Fruit fly (Drosophila melanogaster) whole organism, wandering third instar larva: ENCODE measurements around the gene Strump.

Experiments used
- Abd-B ChIP-seq: fragments of >200 bp; optimal IDR thresholded peaks from 2 replicates; lab custom pipeline; 2017; ENCODE audit warnings: missing biosample characterization, missing genetic modification characterization
- CG32264 ChIP-seq: fragments of 200-800 bp; sonication (Bioruptor generic); optimal IDR thresholded peaks from 2 replicates; lab custom pipeline; 2016; ENCODE audit warnings: missing biosample characterization, missing genetic modification characterization
- CG9705 ChIP-seq: fragments of 200-800 bp; sonication (Bioruptor generic); optimal IDR thresholded peaks from 2 replicates; lab custom pipeline; 2018; ENCODE audit warnings: missing biosample characterization, mild to moderate bottlenecking, missing genetic modification characterization
- CrebA ChIP-seq: fragments of 200-800 bp; sonication (Bioruptor generic); optimal IDR thresholded peaks from 2 replicates; lab custom pipeline; 2016; ENCODE audit warnings: missing biosample characterization, mild to moderate bottlenecking, missing genetic modification characterization, borderline replicate concordance
- Dfd ChIP-seq: fragments of >200 bp; optimal IDR thresholded peaks from 2 replicates; lab custom pipeline; 2017; ENCODE audit warnings: missing biosample characterization, missing genetic modification characterization
- Dif ChIP-seq: fragments of 200-275, 200-300 bp; sonication (Bioruptor generic); optimal IDR thresholded peaks from 2 replicates; lab custom pipeline; 2018; ENCODE audit warnings: missing biosample characterization, missing genetic modification characterization; ENCODE audit not compliant: partially characterized antibody
- GATAd ChIP-seq: sonication (Bioruptor generic); optimal IDR thresholded peaks from 2 replicates; lab custom pipeline; 2016; ENCODE audit warnings: missing biosample characterization, missing genetic modification characterization
- HLH106 ChIP-seq: fragments of 200-800 bp; optimal IDR thresholded peaks from 3 replicates; lab custom pipeline; 2019; ENCODE audit warnings: missing biosample characterization, mild to moderate bottlenecking, missing genetic modification characterization, moderate library complexity
- Hnf4 ChIP-seq: fragments of 200-800 bp; sonication (Bioruptor generic); optimal IDR thresholded peaks from 2 replicates; lab custom pipeline; 2016; ENCODE audit warnings: missing biosample characterization, mild to moderate bottlenecking, missing genetic modification characterization
- Hr78 ChIP-seq: fragments of >200 bp; optimal IDR thresholded peaks from 2 replicates; lab custom pipeline; 2017; ENCODE audit warnings: missing biosample characterization, missing genetic modification characterization
- Hr83 ChIP-seq: fragments of 200-300 bp; sonication (Bioruptor generic); optimal IDR thresholded peaks from 2 replicates; lab custom pipeline; 2016; ENCODE audit warnings: missing biosample characterization, mild to moderate bottlenecking, missing genetic modification characterization, moderate library complexity; ENCODE audit not compliant: poor library complexity, severe bottlenecking
- Jra ChIP-seq: sonication (Bioruptor generic); optimal IDR thresholded peaks from 2 replicates; lab custom pipeline; 2016; ENCODE audit warnings: missing biosample characterization, missing genetic modification characterization
- Mio ChIP-seq: sonication (Bioruptor generic); optimal IDR thresholded peaks from 2 replicates; lab custom pipeline; 2016; ENCODE audit warnings: missing biosample characterization, missing genetic modification characterization
- Myc ChIP-seq: fragments of >200 bp; optimal IDR thresholded peaks from 2 replicates; lab custom pipeline; 2017
- N ChIP-seq: fragments of >200 bp; optimal IDR thresholded peaks from 2 replicates; lab custom pipeline; 2018; ENCODE audit warnings: missing biosample characterization, missing external identifiers, missing genetic modification characterization
- OdsH ChIP-seq: fragments of 200-800 bp; sonication (Bioruptor generic); optimal IDR thresholded peaks from 2 replicates; lab custom pipeline; 2016; ENCODE audit warnings: missing biosample characterization, mild to moderate bottlenecking, missing genetic modification characterization
- Rel ChIP-seq, 2 experiments: fragments of 200-800 bp; sonication (Bioruptor generic) in 1 of 2; optimal IDR thresholded peaks; 2 replicates in 1 of 2; 3 replicates in 1 of 2; lab custom pipeline; 2016 to 2019; ENCODE audit warnings: mild to moderate bottlenecking in 2 of 2, missing biosample characterization in 2 of 2, missing genetic modification characterization in 2 of 2, moderate library complexity in 1 of 2
- Sp1 ChIP-seq: fragments of 200-800 bp; sonication (Bioruptor generic); optimal IDR thresholded peaks from 3 replicates; lab custom pipeline; 2019; ENCODE audit warnings: missing biosample characterization, mild to moderate bottlenecking, missing genetic modification characterization, moderate library complexity
- Vsx2 ChIP-seq: fragments of 200-300, 225-300 bp; sonication (Bioruptor generic); optimal IDR thresholded peaks from 2 replicates; lab custom pipeline; 2018; ENCODE audit warnings: missing biosample characterization, missing genetic modification characterization; ENCODE audit not compliant: partially characterized antibody
- br ChIP-seq: fragments of 200-800 bp; sonication (Bioruptor generic); optimal IDR thresholded peaks from 2 replicates; lab custom pipeline; 2016; ENCODE audit warnings: missing biosample characterization, missing genetic modification characterization
- brk ChIP-seq: fragments of 200-800 bp; sonication (Bioruptor generic); optimal IDR thresholded peaks from 2 replicates; lab custom pipeline; 2016; ENCODE audit warnings: missing biosample characterization, mild to moderate bottlenecking, missing genetic modification characterization
- dl ChIP-seq, 2 experiments: fragments of 175-275, 200-275 bp in 1 of 2; fragments of 200-275 bp in 1 of 2; sonication (Bioruptor generic); optimal IDR thresholded peaks; lab custom pipeline; 2018; ENCODE audit warnings: mild to moderate bottlenecking in 2 of 2, missing biosample characterization in 2 of 2, missing genetic modification characterization in 2 of 2, moderate library complexity in 2 of 2; ENCODE audit not compliant: partially characterized antibody in 2 of 2, insufficient read depth in 1 of 2
- dmrt93B ChIP-seq: fragments of 200-800 bp; sonication (Bioruptor generic); optimal IDR thresholded peaks from 2 replicates; lab custom pipeline; 2018; ENCODE audit warnings: missing biosample characterization, mild to moderate bottlenecking, missing genetic modification characterization
- ey ChIP-seq: fragments of 200-800 bp; sonication (Bioruptor generic); optimal IDR thresholded peaks from 2 replicates; lab custom pipeline; 2016; ENCODE audit warnings: missing biosample characterization, missing genetic modification characterization
- foxo ChIP-seq, 2 experiments: fragments of 200-800 bp; sonication (Bioruptor generic); optimal IDR thresholded peaks; 2 replicates in 1 of 2; 3 replicates in 1 of 2; lab custom pipeline; 2016 to 2017; ENCODE audit warnings: missing biosample characterization in 2 of 2, missing genetic modification characterization in 2 of 2
- fru ChIP-seq: fragments of 200-800 bp; sonication (Bioruptor generic); optimal IDR thresholded peaks from 3 replicates; lab custom pipeline; 2016; ENCODE audit warnings: missing biosample characterization, mild to moderate bottlenecking, missing genetic modification characterization
- h ChIP-seq: fragments of 200-800 bp; sonication (Bioruptor generic); optimal IDR thresholded peaks from 3 replicates; lab custom pipeline; 2016; ENCODE audit warnings: missing biosample characterization, mild to moderate bottlenecking, missing genetic modification characterization
- jim ChIP-seq: fragments of 175-275, 200-325 bp; sonication (Bioruptor generic); optimal IDR thresholded peaks from 2 replicates; lab custom pipeline; 2016; ENCODE audit warnings: missing biosample characterization, mild to moderate bottlenecking, missing genetic modification characterization
- lola ChIP-seq: fragments of >200 bp; optimal IDR thresholded peaks from 2 replicates; lab custom pipeline; 2017; ENCODE audit warnings: missing biosample characterization, missing genetic modification characterization
- psq ChIP-seq: fragments of 200-800 bp; sonication (Bioruptor generic); optimal IDR thresholded peaks from 3 replicates; lab custom pipeline; 2017; ENCODE audit warnings: missing biosample characterization, mild to moderate bottlenecking, missing genetic modification characterization, moderate library complexity
- rgr ChIP-seq: fragments of 200-800 bp; sonication (Bioruptor generic); optimal IDR thresholded peaks from 3 replicates; lab custom pipeline; 2016; ENCODE audit warnings: missing biosample characterization, mild to moderate bottlenecking, missing genetic modification characterization
- sage ChIP-seq: fragments of 200-800 bp; sonication (Bioruptor generic); optimal IDR thresholded peaks from 2 replicates; lab custom pipeline; 2016; ENCODE audit warnings: missing biosample characterization, mild to moderate bottlenecking, missing genetic modification characterization
- sv ChIP-seq: fragments of 200-800 bp; sonication (Bioruptor generic); optimal IDR thresholded peaks from 3 replicates; lab custom pipeline; 2016; ENCODE audit warnings: missing biosample characterization, missing genetic modification characterization
- usp ChIP-seq: fragments of >200 bp; optimal IDR thresholded peaks from 2 replicates; lab custom pipeline; 2017; ENCODE audit warnings: missing biosample characterization, missing genetic modification characterization
- woc ChIP-seq: sonication (Bioruptor generic); optimal IDR thresholded peaks from 2 replicates; lab custom pipeline; 2016; ENCODE audit warnings: missing biosample characterization, mild to moderate bottlenecking, missing genetic modification characterization

The Strump gene

DNA sequence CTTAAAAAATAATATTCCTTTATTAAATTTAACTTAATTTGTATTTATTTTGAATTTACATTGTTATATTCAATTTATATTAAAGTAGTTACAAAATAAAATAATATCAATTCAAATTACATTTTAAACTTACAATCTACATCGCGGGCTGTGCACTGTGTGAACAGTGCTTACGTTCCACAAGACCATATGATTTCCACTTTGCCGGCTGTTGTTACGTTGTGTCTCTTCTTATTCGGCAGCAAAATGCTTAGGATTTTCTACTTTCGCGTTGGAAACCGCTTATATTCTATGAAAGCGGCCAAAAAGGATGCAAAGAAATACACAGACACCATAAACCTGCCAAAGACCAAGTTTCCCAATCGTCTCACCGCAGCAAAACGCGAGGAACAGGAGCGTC, 21.7 kb upstream of the Strump start, which contains the start of gene IleRS-m:
IleRS-m (plus strand) TSS at position 222 of the 400 bp plus-strand sequence.
- TF ChIP-seq Rel (GFP tag; optimal IDR thresholded peaks at IDR 0.05; lab: Kevin White, UChicago) (no peak), Rel (tag; optimal IDR thresholded peaks at IDR 0.05; lab: Kevin White, UChicago) (no peak), Myc (lab: Kevin White, UChicago) (peak; percentile 51)

DNA sequence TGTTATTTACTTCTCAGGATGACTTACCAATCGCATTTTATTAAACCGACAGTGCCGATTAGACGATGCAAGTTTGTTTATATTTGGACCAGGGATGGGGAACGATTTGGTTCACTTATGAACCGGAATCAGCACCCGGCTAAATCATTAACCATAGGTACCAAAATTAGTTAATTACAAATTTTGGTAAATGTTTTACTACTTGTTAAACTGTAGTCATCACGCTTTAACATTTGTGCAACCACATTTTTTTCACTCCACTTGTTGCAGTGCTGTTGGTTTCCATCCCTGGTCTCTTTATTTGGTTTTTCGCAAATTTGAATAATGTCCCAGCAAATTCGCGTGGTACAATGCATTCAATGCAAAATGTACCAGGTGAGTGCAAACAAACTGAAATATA, 16.3 kb upstream of the Strump start, which contains the start of the genes IntS9 and CG43295:
IntS9 (minus strand) TSS at position 100 of the 400 bp plus-strand sequence.
CG43295 (plus strand) TSS at position 325 of the 400 bp plus-strand sequence.
- peak; percentile 40 for TF ChIP-seq CG32264 (GFP tag; lab: Kevin White, UChicago)
- peak; percentile 92 for TF ChIP-seq ey (GFP tag; lab: Kevin White, UChicago)
- TF ChIP-seq Hr83 (GFP tag; lab: Kevin White, UChicago): peak; percentile 70
- no peak for TF ChIP-seq Vsx2 (GFP tag; lab: Kevin White, UChicago)
- no peak for TF ChIP-seq Sp1 (GFP tag; lab: Kevin White, UChicago)
- no peak for TF ChIP-seq Jra (GFP tag; lab: Kevin White, UChicago)
- TF ChIP-seq CG9705: no peak
- TF ChIP-seq dmrt93B (GFP tag; lab: Kevin White, UChicago): no peak
- TF ChIP-seq br: peak; percentile 91
- no peak for TF ChIP-seq fru (GFP tag; lab: Kevin White, UChicago)
- TF ChIP-seq jim (GFP tag; lab: Kevin White, UChicago): no peak
- no peak for TF ChIP-seq dl (GFP tag; optimal IDR thresholded peaks at IDR 0.05; lab: Kevin White, UChicago; ENCODE audit: insufficient read depth in 1 of 2, partially characterized antibody in 2 of 2)
- peak; percentile 74 for TF ChIP-seq psq (GFP tag; lab: Kevin White, UChicago)
- TF ChIP-seq usp (GFP tag; lab: Kevin White, UChicago): no peak
- TF ChIP-seq HLH106 (tag; lab: Kevin White, UChicago): peak; percentile 79
- TF ChIP-seq OdsH (GFP tag; lab: Kevin White, UChicago): peak; percentile 89
- TF ChIP-seq Mio (GFP tag; lab: Kevin White, UChicago): peak; percentile 32
- TF ChIP-seq Hr78 (GFP tag; lab: Kevin White, UChicago): no peak
- no peak for TF ChIP-seq CrebA
- TF ChIP-seq GATAd (GFP tag; lab: Kevin White, UChicago): peak; percentile 84
- no peak for TF ChIP-seq h (GFP tag; lab: Kevin White, UChicago)
- TF ChIP-seq Abd-B (GFP tag; lab: Kevin White, UChicago): no peak
- TF ChIP-seq Myc (lab: Kevin White, UChicago): peak; percentile 57
- no peak for TF ChIP-seq Hnf4 (GFP tag; lab: Kevin White, UChicago)
- no peak for TF ChIP-seq Dif (GFP tag; lab: Kevin White, UChicago)
- TF ChIP-seq sage (GFP tag; lab: Kevin White, UChicago): no peak
- no peak for TF ChIP-seq Rel (GFP tag; optimal IDR thresholded peaks at IDR 0.05; lab: Kevin White, UChicago)
- no peak for TF ChIP-seq Rel (tag; optimal IDR thresholded peaks at IDR 0.05; lab: Kevin White, UChicago)
- TF ChIP-seq lola: no peak
- no peak for TF ChIP-seq brk (GFP tag; lab: Kevin White, UChicago)
- TF ChIP-seq foxo (GFP tag; optimal IDR thresholded peaks at IDR 0.05; lab: Kevin White, UChicago): peak; percentile 66 to 94
- peak; percentile 88 for TF ChIP-seq sv (GFP tag; lab: Kevin White, UChicago)
- TF ChIP-seq rgr (GFP tag; lab: Kevin White, UChicago): no peak
- no peak for TF ChIP-seq woc (GFP tag; lab: Kevin White, UChicago)
- TF ChIP-seq Dfd (GFP tag; lab: Kevin White, UChicago): no peak

DNA sequence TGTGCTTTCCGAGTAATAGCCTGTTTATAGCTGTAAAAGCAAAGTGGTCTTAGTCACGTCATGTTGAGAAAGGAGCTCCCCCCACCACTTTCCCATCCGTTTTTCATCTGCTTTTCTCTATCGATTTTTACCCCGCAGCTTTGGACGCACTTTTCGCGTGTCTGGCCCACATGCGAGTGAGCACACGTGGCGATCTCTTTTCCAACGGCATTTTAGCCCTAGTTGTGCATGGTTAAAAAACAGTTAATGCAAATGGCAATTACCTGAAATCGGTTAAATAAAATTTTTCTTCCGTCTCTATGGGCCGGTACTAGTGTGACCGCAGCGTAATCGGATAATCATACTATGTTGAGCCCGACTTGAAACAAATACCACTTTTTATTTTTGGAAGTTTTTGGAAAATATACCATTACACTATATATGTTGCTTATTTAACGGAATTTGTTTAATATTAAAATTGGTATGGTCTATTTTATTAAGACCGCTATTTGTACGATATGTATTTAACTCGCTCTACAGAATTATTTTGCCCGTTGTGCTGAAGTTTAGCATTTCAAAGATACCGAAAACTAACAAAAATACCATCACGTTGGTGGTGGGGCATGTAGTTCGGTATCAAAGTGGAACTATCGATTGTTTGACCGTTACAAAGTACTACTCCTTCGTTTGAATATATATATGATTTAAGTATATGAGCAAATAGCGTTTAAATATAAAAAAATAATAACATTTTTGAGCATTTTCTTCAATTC, 9.6 kb upstream of the Strump start, which contains the start of gene Zn72D:
Zn72D (minus strand) TSS at position 558 of the 752 bp plus-strand sequence.
- TF ChIP-seq rgr (GFP tag; lab: Kevin White, UChicago): peak; percentile 6
- no peak for TF ChIP-seq N (GFP tag; lab: Kevin White, UChicago)
